Fruit fly (Drosophila melanogaster) whole organism, embryonic: ENCODE measurements around the gene CG12674.
A peak's percentile ranks its signal among the peaks of the same experiment; 100 is the strongest.

Experiments used
- Atf3 ChIP-seq: fragments of 200-800 bp; sonication (Bioruptor generic); optimal IDR thresholded peaks from 3 replicates; lab custom pipeline; 2016; ENCODE audit warnings: missing biosample characterization, missing genetic modification characterization
- C15 ChIP-seq: fragments of 200-800 bp; sonication (Bioruptor generic); IDR thresholded peaks from 3 replicates; pipeline ENCODE4 v1.3.6; 2022; ENCODE audit warnings: missing biosample characterization, missing genetic modification characterization
- CG10147 ChIP-seq: fragments of 200-800 bp; sonication (Bioruptor generic); optimal IDR thresholded peaks from 2 replicates; lab custom pipeline; 2019; ENCODE audit warnings: missing biosample characterization, mild to moderate bottlenecking, missing genetic modification characterization, moderate library complexity
- CG10462 ChIP-seq: fragments of 200-800 bp; sonication (Bioruptor generic); optimal IDR thresholded peaks from 2 replicates; lab custom pipeline; 2016; ENCODE audit warnings: missing biosample characterization, missing genetic modification characterization
- CG10565 ChIP-seq: fragments of 200-800 bp; sonication (Bioruptor generic); optimal IDR thresholded peaks from 3 replicates; lab custom pipeline; 2016; ENCODE audit warnings: missing biosample characterization, mild to moderate bottlenecking, missing genetic modification characterization
- CG11093 ChIP-seq: fragments of 200-800 bp; sonication (Bioruptor generic); IDR thresholded peaks from 3 replicates; pipeline ENCODE4 v1.3.6; 2022; ENCODE audit warnings: missing biosample characterization, missing genetic modification characterization
- CG11504 ChIP-seq: fragments of 200-800 bp; sonication (Bioruptor generic); optimal IDR thresholded peaks from 3 replicates; lab custom pipeline; 2019; ENCODE audit warnings: missing biosample characterization, mild to moderate bottlenecking, missing genetic modification characterization, moderate library complexity
- CG11695 ChIP-seq: fragments of 200-800 bp; sonication (Bioruptor generic); IDR thresholded peaks from 3 replicates; pipeline ENCODE4 v1.3.6; 2022; ENCODE audit warnings: missing biosample characterization, missing genetic modification characterization
- CG13287 ChIP-seq: fragments of 200-800 bp; sonication (Bioruptor generic); IDR thresholded peaks from 2 replicates; pipeline ENCODE4 v1.3.6; 2022; ENCODE audit warnings: missing biosample characterization, missing genetic modification characterization; ENCODE audit not compliant: partially characterized antibody
- CG17328 ChIP-seq: fragments of 200-800 bp; sonication (Bioruptor generic); IDR thresholded peaks from 2 replicates; pipeline ENCODE4 v1.3.6; 2022; ENCODE audit warnings: missing biosample characterization, missing genetic modification characterization
- CG18476 ChIP-seq: fragments of 200-800 bp; sonication (Bioruptor generic); optimal IDR thresholded peaks from 2 replicates; lab custom pipeline; 2016; ENCODE audit warnings: missing biosample characterization, mild to moderate bottlenecking, missing genetic modification characterization
- CG2120 ChIP-seq: fragments of 200-800 bp; sonication (Bioruptor generic); optimal IDR thresholded peaks from 3 replicates; lab custom pipeline; 2016; ENCODE audit warnings: missing biosample characterization, missing genetic modification characterization
- CG34224 ChIP-seq: fragments of 200-800 bp; sonication (Bioruptor generic); IDR thresholded peaks from 3 replicates; pipeline ENCODE4 v1.3.6; 2022; ENCODE audit warnings: missing biosample characterization, missing genetic modification characterization; ENCODE audit not compliant: partially characterized antibody
- CG3726 ChIP-seq: fragments of 200-800 bp; sonication (Bioruptor generic); IDR thresholded peaks from 3 replicates; pipeline ENCODE4, ENCODE4 v1.3.6; 2022; ENCODE audit warnings: missing biosample characterization, missing genetic modification characterization
- CG5180 ChIP-seq: fragments of 200-800 bp; sonication (Bioruptor generic); optimal IDR thresholded peaks from 3 replicates; lab custom pipeline; 2017; ENCODE audit warnings: missing biosample characterization, missing genetic modification characterization, mild to moderate bottlenecking, moderate library complexity, missing genetic modification reagents
- CG5953 ChIP-seq: fragments of 200-800 bp; sonication (Bioruptor generic); IDR thresholded peaks from 2 replicates; pipeline ENCODE4 v1.3.6; 2022; ENCODE audit warnings: missing biosample characterization, missing genetic modification characterization
- CG6254 ChIP-seq: fragments of 200-800 bp; sonication (Bioruptor generic); optimal IDR thresholded peaks from 3 replicates; lab custom pipeline; 2017; ENCODE audit warnings: mild to moderate bottlenecking, missing biosample characterization, missing genetic modification reagents, missing genetic modification characterization
- CG6765 ChIP-seq: fragments of 200-800 bp; sonication (Bioruptor generic); optimal IDR thresholded peaks from 3 replicates; lab custom pipeline; 2017; ENCODE audit warnings: missing biosample characterization, mild to moderate bottlenecking, missing genetic modification characterization
- CG6813 ChIP-seq: fragments of 200-800 bp; sonication (Bioruptor generic); optimal IDR thresholded peaks from 2 replicates; lab custom pipeline; 2017; ENCODE audit warnings: missing biosample characterization, missing genetic modification characterization, mild to moderate bottlenecking, moderate library complexity, missing genetic modification reagents
- CG7357 ChIP-seq: fragments of 200-800 bp; sonication (Bioruptor generic); IDR thresholded peaks from 3 replicates; pipeline ENCODE4 v1.3.6; 2022; ENCODE audit warnings: missing biosample characterization, missing genetic modification characterization
- CG8765 ChIP-seq: fragments of 200-800 bp; sonication (Bioruptor generic); IDR thresholded peaks from 2 replicates; pipeline ENCODE4 v1.3.6; 2022; ENCODE audit warnings: missing biosample characterization, missing genetic modification characterization
- CoRest ChIP-seq: fragments of 200-800 bp; sonication (Bioruptor generic); optimal IDR thresholded peaks from 3 replicates; lab custom pipeline; 2018; ENCODE audit warnings: missing biosample characterization, mild to moderate bottlenecking, missing genetic modification characterization, moderate library complexity
- Drgx ChIP-seq: fragments of 200-800 bp; sonication (Bioruptor generic); IDR thresholded peaks from 2 replicates; pipeline ENCODE4 v1.3.6; 2022; ENCODE audit warnings: missing biosample characterization, missing genetic modification characterization
- Gsc ChIP-seq: fragments of 200-800 bp; sonication (Bioruptor generic); IDR thresholded peaks from 2 replicates; pipeline ENCODE4 v1.3.6; 2022; ENCODE audit warnings: missing biosample characterization, missing genetic modification characterization
- HmgD ChIP-seq: fragments of 200-800 bp; sonication (Bioruptor generic); optimal IDR thresholded peaks from 3 replicates; lab custom pipeline; 2016; ENCODE audit warnings: missing biosample characterization, missing genetic modification characterization
- Hmr ChIP-seq: fragments of 200-800 bp; sonication (Bioruptor generic); optimal IDR thresholded peaks from 3 replicates; lab custom pipeline; 2017; ENCODE audit warnings: mild to moderate bottlenecking, missing biosample characterization, missing genetic modification reagents, missing genetic modification characterization
- Hr39 ChIP-seq: fragments of >200 bp; optimal IDR thresholded peaks from 2 replicates; lab custom pipeline; 2017
- MESR4 ChIP-seq: fragments of 200-800 bp; sonication (Bioruptor generic); optimal IDR thresholded peaks from 2 replicates; lab custom pipeline; 2018; ENCODE audit warnings: missing biosample characterization, mild to moderate bottlenecking, missing genetic modification characterization, moderate library complexity
- Myb ChIP-seq: fragments of 200-800 bp; sonication (Bioruptor generic); optimal IDR thresholded peaks from 2 replicates; lab custom pipeline; 2016; ENCODE audit warnings: missing biosample characterization, missing genetic modification characterization
- Nf-YA ChIP-seq: fragments of 200-800 bp; sonication (Bioruptor generic); IDR thresholded peaks from 2 replicates; pipeline ENCODE4 v1.3.6; 2022; ENCODE audit warnings: missing biosample characterization, missing genetic modification characterization
- Nf-YB ChIP-seq: fragments of 200-800 bp; sonication (Bioruptor generic); optimal IDR thresholded peaks from 3 replicates; lab custom pipeline; 2019; ENCODE audit warnings: missing biosample characterization, mild to moderate bottlenecking, missing genetic modification characterization, moderate library complexity
- Ravus ChIP-seq: fragments of 200-800 bp; sonication (Bioruptor generic); IDR thresholded peaks from 2 replicates; pipeline ENCODE4 v1.3.6; 2022; ENCODE audit warnings: missing biosample characterization, missing genetic modification characterization
- Rfx ChIP-seq: fragments of 200-800 bp; sonication (Bioruptor generic); IDR thresholded peaks from 2 replicates; pipeline ENCODE4 v1.3.6; 2022; ENCODE audit warnings: missing biosample characterization, missing genetic modification characterization
- Side ChIP-seq: fragments of 200-800 bp; sonication (Bioruptor generic); optimal IDR thresholded peaks from 2 replicates; lab custom pipeline; 2016; ENCODE audit warnings: missing biosample characterization, missing genetic modification characterization
- YL-1 ChIP-seq: fragments of 200-800 bp; sonication (Bioruptor generic); optimal IDR thresholded peaks from 3 replicates; lab custom pipeline; 2017; ENCODE audit warnings: missing biosample characterization, mild to moderate bottlenecking, missing genetic modification characterization
- bab2 ChIP-seq: fragments of 200-800 bp; sonication (Bioruptor generic); optimal IDR thresholded peaks from 2 replicates; lab custom pipeline; 2016; ENCODE audit warnings: missing biosample characterization, missing genetic modification characterization
- chm ChIP-seq: fragments of 200-800 bp; sonication (Bioruptor generic); IDR thresholded peaks from 2 replicates; pipeline ENCODE4 v1.3.6; 2022; ENCODE audit warnings: missing biosample characterization, missing genetic modification characterization
- crp ChIP-seq, 2 experiments: fragments of 200-800 bp; sonication (Bioruptor generic); optimal IDR thresholded peaks; 2 replicates in 1 of 2; 3 replicates in 1 of 2; lab custom pipeline; 2017; ENCODE audit warnings: missing biosample characterization in 2 of 2, missing genetic modification characterization in 2 of 2, mild to moderate bottlenecking in 1 of 2, moderate library complexity in 1 of 2
- dm ChIP-seq: fragments of 200-800 bp; sonication (Bioruptor generic); optimal IDR thresholded peaks from 3 replicates; lab custom pipeline; 2016; ENCODE audit warnings: missing biosample characterization, missing genetic modification characterization
- ems ChIP-seq: fragments of 200-800 bp; sonication (Bioruptor generic); optimal IDR thresholded peaks from 3 replicates; lab custom pipeline; 2016; ENCODE audit warnings: missing biosample characterization, missing genetic modification characterization
- grn ChIP-seq: fragments of 200-800 bp; sonication (Bioruptor generic); optimal IDR thresholded peaks from 3 replicates; lab custom pipeline; 2017; ENCODE audit warnings: missing biosample characterization, missing genetic modification characterization
- ham ChIP-seq: fragments of 200-800 bp; sonication (Bioruptor generic); IDR thresholded peaks from 2 replicates; pipeline ENCODE4 v1.3.6; 2022; ENCODE audit warnings: missing biosample characterization, missing genetic modification characterization
- kah ChIP-seq: fragments of 200-800 bp; sonication (Bioruptor generic); optimal IDR thresholded peaks from 2 replicates; lab custom pipeline; 2018; ENCODE audit warnings: missing biosample characterization, mild to moderate bottlenecking, missing genetic modification characterization
- lilli ChIP-seq: fragments of 200-800 bp; sonication (Bioruptor generic); optimal IDR thresholded peaks from 3 replicates; lab custom pipeline; 2016; ENCODE audit warnings: missing biosample characterization, missing genetic modification characterization
- seq ChIP-seq: fragments of 200-800 bp; sonication (Bioruptor generic); IDR thresholded peaks from 2 replicates; pipeline ENCODE4 v1.3.6; 2022; ENCODE audit warnings: missing biosample characterization, missing genetic modification characterization
- shn ChIP-seq: fragments of 200-800 bp; sonication (Bioruptor generic); optimal IDR thresholded peaks from 3 replicates; lab custom pipeline; 2016; ENCODE audit warnings: missing biosample characterization, missing genetic modification characterization
- stc ChIP-seq: fragments of 200-800 bp; sonication (Bioruptor generic); IDR thresholded peaks from 2 replicates; pipeline ENCODE4 v1.3.6; 2022; ENCODE audit warnings: missing biosample characterization, missing genetic modification characterization
- tgo ChIP-seq: fragments of 200-800 bp; sonication (Bioruptor generic); IDR thresholded peaks from 3 replicates; pipeline ENCODE4 v1.3.6; 2022; ENCODE audit warnings: missing biosample characterization, missing genetic modification characterization

The CG12674 gene

dm6 chr2L:2130157-2130987 is 50.7 kb downstream of the CG12674 start, which contains the start of gene Glyp (continued):
- TF ChIP-seq Drgx (GFP tag; lab: Robert Waterston, UW), result peak; percentile 97
- peak; percentile 73 for TF ChIP-seq bab2 (GFP tag; lab: Kevin White, UChicago)
- peak; percentile 85 for TF ChIP-seq ems (GFP tag; lab: Kevin White, UChicago)
- peak; percentile 91 for TF ChIP-seq CG5180 (GFP tag; lab: Kevin White, UChicago)
- peak; percentile 88 for TF ChIP-seq Nf-YA
- TF ChIP-seq kah (GFP tag; lab: Kevin White, UChicago), result peak; percentile 77
- peak; percentile 48 for TF ChIP-seq Atf3
- peak; percentile 81 for TF ChIP-seq CG10565 (GFP tag; lab: Kevin White, UChicago)
- TF ChIP-seq Hr39 (lab: Kevin White, UChicago), result no peak
- TF ChIP-seq CG11504 (tag; lab: Kevin White, UChicago), result peak; percentile 97
- peak; percentile 92 for TF ChIP-seq ham (GFP tag; lab: Robert Waterston, UW)
- peak; percentile 97 for TF ChIP-seq CG10147
- TF ChIP-seq CG18476 (GFP tag; lab: Kevin White, UChicago), result peak; percentile 89
- TF ChIP-seq CG6813 (GFP tag; lab: Kevin White, UChicago), result peak; percentile 98
- peak; percentile 68 for TF ChIP-seq CG13287
- TF ChIP-seq Side (GFP tag; lab: Kevin White, UChicago), result peak; percentile 63
- TF ChIP-seq MESR4, result peak; percentile 13
- TF ChIP-seq Rfx (GFP tag; lab: Robert Waterston, UW), result peak; percentile 97
- peak; percentile 91 for TF ChIP-seq CG7357
- peak; percentile 31 for TF ChIP-seq dm (GFP tag; lab: Kevin White, UChicago)
- peak; percentile 88 for TF ChIP-seq Nf-YB (GFP tag; lab: Kevin White, UChicago)
- peak; percentile 96 for TF ChIP-seq tgo (GFP tag; lab: Robert Waterston, UW)
- TF ChIP-seq YL-1 (GFP tag; lab: Kevin White, UChicago), result peak; percentile 96
- TF ChIP-seq grn (GFP tag; lab: Kevin White, UChicago), result peak; percentile 90
- peak; percentile 43; the same call in 1 of the 2 replicates for TF ChIP-seq Gsc (GFP tag; lab: Robert Waterston, UW)
- TF ChIP-seq stc (GFP tag; lab: Robert Waterston, UW), result peak; percentile 96
- TF ChIP-seq HmgD (GFP tag; lab: Kevin White, UChicago), result no peak
- peak; percentile 85 for TF ChIP-seq Ravus (GFP tag; lab: Robert Waterston, UW)
- peak; percentile 99 for TF ChIP-seq Hmr (GFP tag; lab: Kevin White, UChicago)
- peak; percentile 98 for TF ChIP-seq CoRest
- TF ChIP-seq CG5953 (GFP tag; lab: Robert Waterston, UW), result peak; percentile 85
- TF ChIP-seq C15, result peak; percentile 84; the same call in 2 of the 3 replicates
- TF ChIP-seq CG6254, result peak; percentile 96
- peak; percentile 97 for TF ChIP-seq CG11695 (GFP tag; lab: Robert Waterston, UW)
- TF ChIP-seq CG10462 (GFP tag; lab: Kevin White, UChicago), result peak; percentile 92
- no peak; the same call in 2 of the 3 replicates for TF ChIP-seq CG34224 (GFP tag; lab: Robert Waterston, UW)
- peak; percentile 94 for TF ChIP-seq seq
- peak; percentile 65 for TF ChIP-seq shn (GFP tag; lab: Kevin White, UChicago)
- peak; percentile 71; the same call in 1 of the 2 replicates for TF ChIP-seq chm (GFP tag; lab: Robert Waterston, UW)
- TF ChIP-seq Myb, result peak; percentile 18
- peak; percentile 95 for TF ChIP-seq lilli (GFP tag; lab: Kevin White, UChicago)
- peak; percentile 99 for TF ChIP-seq CG6765 (GFP tag; lab: Kevin White, UChicago)
- peak; percentile 94 for TF ChIP-seq CG17328 (GFP tag; lab: Robert Waterston, UW)
- peak; percentile 95 for TF ChIP-seq CG2120 (GFP tag; lab: Kevin White, UChicago)
- TF ChIP-seq CG8765 (GFP tag; lab: Robert Waterston, UW), result peak; percentile 83
- peak; percentile 92 for TF ChIP-seq CG11093
- TF ChIP-seq crp (GFP tag; optimal IDR thresholded peaks at IDR 0.05; lab: Kevin White, UChicago), result peak in 1 of 2 experiments; percentile 85
- TF ChIP-seq CG3726 (GFP tag; lab: Robert Waterston, UW), result peak; percentile 85
